Fruit fly (Drosophila melanogaster) whole organism, prepupa: Measurements from ENCODE around the gene CG33702.

ENCODE experiments used
- Blimp-1 ChIP-seq: fragments of 200-800 bp; sonication (Bioruptor generic); optimal IDR thresholded peaks from 3 replicates; lab custom pipeline; 2017; ENCODE audit warnings: missing biosample characterization, missing genetic modification characterization, mild to moderate bottlenecking, moderate library complexity, missing genetic modification reagents
- CG11902 ChIP-seq: fragments of 200-800 bp; sonication (Bioruptor generic); optimal IDR thresholded peaks from 3 replicates; lab custom pipeline; 2016; ENCODE audit warnings: missing biosample characterization, missing genetic modification characterization
- CG1621 ChIP-seq: fragments of 200-800 bp; sonication (Bioruptor generic); optimal IDR thresholded peaks from 3 replicates; lab custom pipeline; 2018; ENCODE audit warnings: missing biosample characterization, mild to moderate bottlenecking, missing genetic modification characterization
- CG16779 ChIP-seq: fragments of 200-800 bp; sonication (Bioruptor generic); optimal IDR thresholded peaks from 3 replicates; lab custom pipeline; 2017; ENCODE audit warnings: missing biosample characterization, mild to moderate bottlenecking, missing genetic modification characterization
- CG31627 ChIP-seq: fragments of 200-800 bp; sonication (Bioruptor generic); optimal IDR thresholded peaks from 3 replicates; lab custom pipeline; 2016; ENCODE audit warnings: missing biosample characterization, missing genetic modification characterization
- CG32006 ChIP-seq: fragments of 200-800 bp; sonication (Bioruptor generic); optimal IDR thresholded peaks from 3 replicates; lab custom pipeline; 2017; ENCODE audit warnings: missing biosample characterization, mild to moderate bottlenecking, missing genetic modification characterization
- CG34406 ChIP-seq: fragments of 200-800 bp; sonication (Bioruptor generic); optimal IDR thresholded peaks from 3 replicates; lab custom pipeline; 2016; ENCODE audit warnings: missing biosample characterization, missing genetic modification characterization
- CG6163 ChIP-seq: fragments of 200-800 bp; sonication (Bioruptor generic); IDR thresholded peaks from 3 replicates; pipeline ENCODE4 v1.3.6; 2022; ENCODE audit warnings: missing biosample characterization, missing genetic modification characterization
- CG6276 ChIP-seq: fragments of 200-800 bp; sonication (Bioruptor generic); optimal IDR thresholded peaks from 2 replicates; lab custom pipeline; 2017; ENCODE audit warnings: missing biosample characterization, mild to moderate bottlenecking, missing genetic modification characterization
- CG6808 ChIP-seq: fragments of 200-800 bp; sonication (Bioruptor generic); optimal IDR thresholded peaks from 3 replicates; lab custom pipeline; 2017; ENCODE audit warnings: missing biosample characterization, missing genetic modification characterization, mild to moderate bottlenecking, moderate library complexity, missing genetic modification reagents
- CG7368 ChIP-seq: fragments of 200-800 bp; sonication (Bioruptor generic); optimal IDR thresholded peaks from 3 replicates; lab custom pipeline; 2016; ENCODE audit warnings: missing biosample characterization, missing genetic modification characterization
- CG8119 ChIP-seq: fragments of 200-800 bp; sonication (Bioruptor generic); IDR thresholded peaks from 3 replicates; pipeline ENCODE4 v1.3.6; 2022; ENCODE audit warnings: missing biosample characterization, missing genetic modification characterization
- CG9139 ChIP-seq: fragments of 200-800 bp; sonication (Bioruptor generic); optimal IDR thresholded peaks from 3 replicates; lab custom pipeline; 2017; ENCODE audit warnings: missing biosample characterization, mild to moderate bottlenecking, missing genetic modification characterization
- Eip75B ChIP-seq: fragments of 200-800 bp; sonication (Bioruptor generic); optimal IDR thresholded peaks from 3 replicates; lab custom pipeline; 2016; ENCODE audit warnings: missing biosample characterization, missing genetic modification characterization
- Eip78C ChIP-seq: fragments of 200-800 bp; sonication (Bioruptor generic); peaks from one replicate; lab custom pipeline; 2016; ENCODE audit warnings: missing biosample characterization, missing genetic modification characterization
- Eip93F ChIP-seq: fragments of 200-800 bp; sonication (Bioruptor generic); optimal IDR thresholded peaks from 2 replicates; lab custom pipeline; 2016; ENCODE audit warnings: missing biosample characterization, mild to moderate bottlenecking, missing genetic modification characterization
- Ets21C ChIP-seq: fragments of 200-800 bp; sonication (Bioruptor generic); optimal IDR thresholded peaks from 3 replicates; lab custom pipeline; 2016; ENCODE audit warnings: missing biosample characterization, missing genetic modification characterization
- Ets96B ChIP-seq: fragments of 200-800 bp; optimal IDR thresholded peaks from 2 replicates; lab custom pipeline; 2019; ENCODE audit warnings: missing biosample characterization, mild to moderate bottlenecking, missing genetic modification characterization, moderate library complexity
- Gug ChIP-seq: fragments of 200-800 bp; sonication (Bioruptor generic); IDR thresholded peaks from 2 replicates; pipeline ENCODE4 v1.3.6; 2022; ENCODE audit warnings: missing biosample characterization, missing genetic modification characterization
- Hr38 ChIP-seq: sonication (Bioruptor generic); optimal IDR thresholded peaks from 2 replicates; lab custom pipeline; 2016; ENCODE audit warnings: missing biosample characterization, missing genetic modification characterization
- Hr39 ChIP-seq: fragments of 200-800 bp; sonication (Bioruptor generic); optimal IDR thresholded peaks from 2 replicates; lab custom pipeline; 2016; ENCODE audit warnings: missing biosample characterization, missing genetic modification characterization
- Hr4 ChIP-seq: fragments of 200-800 bp; sonication (Bioruptor generic); optimal IDR thresholded peaks from 3 replicates; lab custom pipeline; 2016; ENCODE audit warnings: missing biosample characterization, missing genetic modification characterization
- Lpt ChIP-seq: fragments of 200-800 bp; sonication (Bioruptor generic); optimal IDR thresholded peaks from 3 replicates; lab custom pipeline; 2016; ENCODE audit warnings: missing biosample characterization, missing genetic modification characterization
- OdsH ChIP-seq: fragments of 200-800 bp; sonication (Bioruptor generic); optimal IDR thresholded peaks from 3 replicates; lab custom pipeline; 2016; ENCODE audit warnings: missing biosample characterization, missing genetic modification characterization
- Sox14 ChIP-seq: fragments of 200-800 bp; sonication (Bioruptor generic); optimal IDR thresholded peaks from 3 replicates; lab custom pipeline; 2016; ENCODE audit warnings: missing biosample characterization, missing genetic modification characterization
- Sox15 ChIP-seq: fragments of 200-800 bp; sonication (Bioruptor generic); optimal IDR thresholded peaks from 3 replicates; lab custom pipeline; 2016; ENCODE audit warnings: missing biosample characterization, missing genetic modification characterization
- cyc ChIP-seq: fragments of 200-800 bp; sonication (Bioruptor generic); optimal IDR thresholded peaks from 3 replicates; lab custom pipeline; 2016; ENCODE audit warnings: missing biosample characterization, missing genetic modification characterization
- dac ChIP-seq: fragments of 200-800 bp; sonication (Bioruptor generic); optimal IDR thresholded peaks from 2 replicates; lab custom pipeline; 2017; ENCODE audit warnings: missing biosample characterization, mild to moderate bottlenecking, missing genetic modification characterization
- dsx ChIP-seq: fragments of 200-800 bp; optimal IDR thresholded peaks from 3 replicates; lab custom pipeline; 2019; ENCODE audit warnings: missing biosample characterization, mild to moderate bottlenecking, missing genetic modification characterization, moderate library complexity; ENCODE audit not compliant: poor library complexity, severe bottlenecking
- esn ChIP-seq: fragments of 200-800 bp; sonication (Bioruptor generic); optimal IDR thresholded peaks from 2 replicates; lab custom pipeline; 2016; ENCODE audit warnings: missing biosample characterization, mild to moderate bottlenecking, missing genetic modification characterization, moderate library complexity
- fd59A ChIP-seq: fragments of 200-800 bp; sonication (Bioruptor generic); optimal IDR thresholded peaks from 2 replicates; lab custom pipeline; 2017; ENCODE audit warnings: missing biosample characterization, mild to moderate bottlenecking, missing genetic modification characterization, missing genetic modification reagents
- fd85E ChIP-seq: fragments of 200-800 bp; sonication (Bioruptor generic); optimal IDR thresholded peaks from 3 replicates; lab custom pipeline; 2016; ENCODE audit warnings: missing biosample characterization, missing genetic modification characterization
- fkh ChIP-seq: fragments of 200-800 bp; sonication (Bioruptor generic); optimal IDR thresholded peaks from 3 replicates; lab custom pipeline; 2017; ENCODE audit warnings: missing biosample characterization, mild to moderate bottlenecking, missing genetic modification characterization, moderate library complexity
- lz ChIP-seq: fragments of 200-800 bp; sonication (Bioruptor generic); optimal IDR thresholded peaks from 3 replicates; lab custom pipeline; 2016; ENCODE audit warnings: missing biosample characterization, missing genetic modification characterization
- salr ChIP-seq, 2 experiments: fragments of 200-800 bp; sonication (Bioruptor generic); optimal IDR thresholded peaks; 3 replicates each; lab custom pipeline; 2016 to 2018; ENCODE audit warnings: missing biosample characterization in 2 of 2, missing genetic modification characterization in 2 of 2, mild to moderate bottlenecking in 1 of 2
- spab ChIP-seq: fragments of 200-800 bp; sonication (Bioruptor generic); optimal IDR thresholded peaks from 2 replicates; lab custom pipeline; 2017; ENCODE audit warnings: missing biosample characterization, mild to moderate bottlenecking, missing genetic modification characterization, missing genetic modification reagents
- ss ChIP-seq, 2 experiments: fragments of 200-800 bp; sonication (Bioruptor generic); optimal IDR thresholded peaks; 2 replicates in 1 of 2; 3 replicates in 1 of 2; lab custom pipeline; 2017 to 2018; ENCODE audit warnings: mild to moderate bottlenecking in 2 of 2, missing biosample characterization in 2 of 2, missing genetic modification characterization in 2 of 2, moderate library complexity in 1 of 2
- svp ChIP-seq: fragments of 200-800 bp; sonication (Bioruptor generic); peaks from one replicate; lab custom pipeline; 2016; ENCODE audit warnings: missing biosample characterization, missing genetic modification characterization
- vri ChIP-seq: fragments of 200-800 bp; sonication (Bioruptor generic); optimal IDR thresholded peaks from 3 replicates; lab custom pipeline; 2016; ENCODE audit warnings: missing biosample characterization, mild to moderate bottlenecking, missing genetic modification characterization

Gene CG33702

DNA sequence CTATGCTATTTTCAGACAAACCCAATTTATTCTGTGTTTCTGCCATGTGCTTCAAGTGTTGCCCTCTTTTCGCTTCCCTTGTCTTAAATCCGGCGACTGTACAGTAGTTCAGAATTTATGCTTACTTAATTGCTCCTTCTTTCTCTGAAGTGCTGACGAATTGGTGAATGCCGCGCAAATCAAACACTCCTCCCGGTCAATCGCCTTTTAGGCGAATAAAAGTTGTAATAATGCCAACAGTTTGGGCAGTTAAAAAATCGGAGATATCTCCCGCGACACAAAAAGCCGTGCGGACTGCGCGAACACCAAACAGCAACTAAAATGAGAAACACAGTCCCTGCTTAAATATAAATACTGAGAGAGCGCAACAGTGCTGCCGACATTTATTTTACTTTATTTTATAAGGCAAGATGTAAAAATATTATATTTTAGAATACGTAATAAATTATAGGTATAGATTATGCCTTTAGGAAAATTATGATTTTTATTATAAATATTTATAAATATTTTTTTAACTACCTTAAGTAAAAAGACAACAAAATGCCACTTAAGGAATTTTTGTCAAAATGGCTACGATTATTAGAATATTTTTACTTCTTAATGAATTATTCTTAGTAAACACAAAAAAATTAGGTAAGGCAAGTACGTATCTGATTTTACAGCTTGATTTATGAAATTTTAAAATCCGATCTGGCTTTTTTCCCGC is 8.0 kb downstream of the CG33702 start, which contains the start of gene path (continued):
- TF ChIP-seq OdsH (GFP tag; lab: Kevin White, UChicago) (no peak), Sox14 (no peak), CG31627 (no peak), CG34406 (GFP tag; lab: Kevin White, UChicago) (peak; percentile 7), Lpt (GFP tag; lab: Kevin White, UChicago) (no peak), Ets21C (GFP tag; lab: Kevin White, UChicago) (no peak), salr (GFP tag; optimal IDR thresholded peaks at IDR 0.05; lab: Kevin White, UChicago) (no peak), dsx (GFP tag; lab: Kevin White, UChicago) (peak; percentile 3), CG6808 (peak; percentile 19), Sox15 (GFP tag; lab: Kevin White, UChicago) (no peak), Eip75B (GFP tag; lab: Kevin White, UChicago) (no peak), CG6163 (GFP tag; lab: Robert Waterston, UW) (no peak), Eip93F (GFP tag; lab: Kevin White, UChicago) (no peak), lz (GFP tag; lab: Kevin White, UChicago) (no peak), fkh (GFP tag; lab: Kevin White, UChicago) (peak; percentile 17), vri (peak; percentile 53), Gug (GFP tag; lab: Robert Waterston, UW) (no peak), CG32006 (GFP tag; lab: Kevin White, UChicago) (peak; percentile 52), CG11902 (GFP tag; lab: Kevin White, UChicago) (no peak), Eip78C (GFP tag; lab: Kevin White, UChicago) (peak; percentile 78), Hr38 (GFP tag; lab: Kevin White, UChicago) (no peak), CG8119 (no peak), fd85E (GFP tag; lab: Kevin White, UChicago) (no peak), svp (GFP tag; lab: Kevin White, UChicago) (peak; percentile 77), dac (GFP tag; lab: Kevin White, UChicago) (no peak), CG9139 (GFP tag; lab: Kevin White, UChicago) (peak; percentile 27), CG6276 (GFP tag; lab: Kevin White, UChicago) (peak; percentile 40), ss (GFP tag; optimal IDR thresholded peaks at IDR 0.05; lab: Kevin White, UChicago) (peak; percentile 4 to 9), CG7368 (GFP tag; lab: Kevin White, UChicago) (no peak), Ets96B (tag; lab: Kevin White, UChicago) (peak; percentile 59), fd59A (GFP tag; lab: Kevin White, UChicago) (no peak), CG16779 (tag; lab: Kevin White, UChicago) (no peak), Hr4 (peak; percentile 12)
- TF ChIP-seq, all 60 proteins: peak for 21

DNA sequence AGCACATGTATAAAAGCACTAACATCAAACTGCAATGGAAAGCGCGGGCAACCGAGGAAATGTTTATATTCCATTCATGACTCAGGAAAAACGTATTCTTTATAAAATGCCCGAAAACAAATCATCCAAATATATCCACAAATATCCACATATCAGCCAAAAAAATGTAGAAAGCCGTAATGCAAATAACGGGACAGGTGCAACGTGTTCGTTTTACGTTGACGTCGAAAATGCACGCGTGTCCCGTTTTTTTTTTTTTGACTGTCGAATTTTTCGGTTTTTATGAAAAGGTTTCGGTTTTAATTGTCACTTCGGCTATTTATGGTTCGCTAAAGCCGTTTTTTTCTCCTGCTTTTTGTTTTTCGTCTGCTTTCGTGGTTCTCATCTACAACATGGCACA is 8.7 kb downstream of the CG33702 start:
- no peak for TF ChIP-seq lz (GFP tag; lab: Kevin White, UChicago)
- TF ChIP-seq esn (GFP tag; lab: Kevin White, UChicago) = no peak
- no peak for TF ChIP-seq CG1621 (tag; lab: Kevin White, UChicago)
- TF ChIP-seq Hr39 (GFP tag; lab: Kevin White, UChicago) = no peak
- TF ChIP-seq spab (GFP tag; lab: Kevin White, UChicago) = no peak
- no peak for TF ChIP-seq Eip78C (GFP tag; lab: Kevin White, UChicago)
- no peak for TF ChIP-seq ss (GFP tag; optimal IDR thresholded peaks at IDR 0.05; lab: Kevin White, UChicago)
- no peak for TF ChIP-seq Eip93F (GFP tag; lab: Kevin White, UChicago)
- TF ChIP-seq dac (GFP tag; lab: Kevin White, UChicago) = no peak
- TF ChIP-seq svp (GFP tag; lab: Kevin White, UChicago) = no peak
- no peak for TF ChIP-seq Blimp-1 (GFP tag; lab: Kevin White, UChicago)
- no peak for TF ChIP-seq fkh (GFP tag; lab: Kevin White, UChicago)
- no peak for TF ChIP-seq CG6276 (GFP tag; lab: Kevin White, UChicago)
- no peak for TF ChIP-seq cyc (GFP tag; lab: Kevin White, UChicago)
- TF ChIP-seq, all 60 proteins: peak for 0
